Fruit fly (Drosophila melanogaster) whole organism: ENCODE results near the gene NitFhit.

Experiments used
- CG8478 ChIP-seq: fragments of >200 bp; optimal IDR thresholded peaks from 2 replicates; lab custom pipeline; 2018; ENCODE audit warnings: inconsistent platforms
- Dll ChIP-seq: fragments of >200 bp; optimal IDR thresholded peaks from 2 replicates; lab custom pipeline; 2017
- EcR ChIP-seq, 2 experiments: fragments of >200 bp; optimal IDR thresholded peaks; 2 replicates each; lab custom pipeline; 2017; ENCODE audit warnings: missing biosample characterization in 2 of 2, missing genetic modification characterization in 2 of 2, missing genetic modification reagents in 2 of 2
- pan ChIP-seq: fragments of >200 bp; optimal IDR thresholded peaks from 2 replicates; lab custom pipeline; 2017
- psq ChIP-seq: fragments of >200 bp; optimal IDR thresholded peaks from 2 replicates; lab custom pipeline; 2017
- usp ChIP-seq: fragments of >200 bp; optimal IDR thresholded peaks from 2 replicates; lab custom pipeline; 2017; ENCODE audit warnings: missing biosample characterization, missing genetic modification characterization, mixed read lengths

The NitFhit gene

dm6 chr3L:177938-178337 is 25.6 kb upstream of the NitFhit start:
- TF ChIP-seq psq (lab: Kevin White, UChicago) = no peak

dm6 chr3L:178445-178844 is 25.1 kb upstream of the NitFhit start:
- TF ChIP-seq usp (GFP tag; lab: Kevin White, UChicago) = no peak
- no peak for TF ChIP-seq Dll (lab: Kevin White, UChicago)
- no peak for TF ChIP-seq psq (lab: Kevin White, UChicago)
- no peak for TF ChIP-seq EcR (GFP tag; optimal IDR thresholded peaks at IDR 0.05; lab: Kevin White, UChicago)
- no peak for TF ChIP-seq CG8478 (lab: Kevin White, UChicago)
- TF ChIP-seq pan (lab: Kevin White, UChicago) = no peak

DNA sequence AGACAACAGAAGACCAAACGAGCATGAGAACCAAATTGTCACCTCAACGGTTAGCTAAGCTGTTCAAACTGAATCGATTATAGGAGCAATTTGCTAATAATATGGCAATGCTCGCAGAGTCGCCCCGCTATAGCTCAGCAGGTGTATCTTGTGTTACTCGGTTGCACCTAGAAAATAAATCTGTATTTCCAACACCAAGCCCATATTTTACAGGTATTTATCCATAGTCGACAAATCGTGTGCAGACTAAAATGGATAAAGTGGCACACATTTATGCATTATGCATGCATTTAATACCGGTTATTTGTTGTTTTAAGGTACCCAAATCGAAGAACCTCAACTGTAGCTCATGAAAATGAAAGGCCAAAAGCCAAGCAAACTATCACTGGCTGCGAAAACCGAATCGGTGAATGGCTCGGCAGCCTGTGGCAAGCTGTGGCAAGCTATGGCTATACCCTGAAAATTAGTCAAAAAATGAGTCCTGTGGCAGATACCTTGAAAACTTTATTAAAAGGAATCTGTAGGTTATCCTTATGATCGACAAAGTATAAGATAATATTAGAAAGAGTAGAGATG is 24.5 kb upstream of the NitFhit start, which contains the start of gene Vdup1:
Gene Vdup1, minus strand, starts transcription at position 51 of the 576 bp plus-strand sequence.
- TF ChIP-seq CG8478 (lab: Kevin White, UChicago) (no peak), psq (lab: Kevin White, UChicago) (no peak), pan (lab: Kevin White, UChicago) (no peak), EcR (GFP tag; optimal IDR thresholded peaks at IDR 0.05; lab: Kevin White, UChicago) (no peak), usp (GFP tag; lab: Kevin White, UChicago) (no peak), Dll (lab: Kevin White, UChicago) (no peak)

- TF ChIP-seq psq (lab: Kevin White, UChicago) (no peak), usp (GFP tag; lab: Kevin White, UChicago) (no peak), EcR (GFP tag; optimal IDR thresholded peaks at IDR 0.05; lab: Kevin White, UChicago) (no peak), Dll (lab: Kevin White, UChicago) (no peak), pan (lab: Kevin White, UChicago) (no peak), CG8478 (lab: Kevin White, UChicago) (no peak)
These were observed 23.9 kb upstream of the NitFhit start, which contains the start of gene CG13875 for dm6 chr3L:179490-180261. CG13875 (plus strand) TSS chr3L:179923.

dm6 chr3L:180262-180543 is 23.3 kb upstream of the NitFhit start:
- TF ChIP-seq Dll (lab: Kevin White, UChicago) (no peak), usp (GFP tag; lab: Kevin White, UChicago) (no peak), CG8478 (lab: Kevin White, UChicago) (no peak), EcR (GFP tag; optimal IDR thresholded peaks at IDR 0.05; lab: Kevin White, UChicago) (no peak), pan (lab: Kevin White, UChicago) (no peak), psq (lab: Kevin White, UChicago) (no peak)

DNA sequence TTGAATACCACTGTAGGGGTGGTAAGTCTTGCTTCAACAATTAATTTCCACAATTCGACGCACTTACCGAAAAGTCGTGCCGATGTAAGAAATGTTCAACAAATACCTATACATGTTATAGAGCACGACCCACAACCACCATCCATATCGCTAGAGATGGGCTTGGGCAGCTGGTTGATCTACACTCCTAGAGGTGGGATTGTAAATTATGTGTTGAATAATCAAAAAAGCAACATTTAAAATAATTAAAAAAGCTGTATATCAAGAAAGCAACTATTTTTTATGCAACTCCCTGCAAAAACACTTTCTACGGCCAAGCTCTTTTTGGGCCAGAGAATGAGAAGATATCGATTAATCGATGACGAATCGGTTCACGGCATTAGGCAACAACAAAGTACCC is 19.3 kb upstream of the NitFhit start, which contains the start of the genes CG34140, Mkp and Mtch:
Gene CG34140, minus strand, starts transcription at position 174 of the 400 bp plus-strand sequence.
Gene Mkp, minus strand, starts transcription at position 290 of the 400 bp plus-strand sequence.
Gene Mtch, plus strand, starts transcription at position 376 of the 400 bp plus-strand sequence.
- TF ChIP-seq pan (lab: Kevin White, UChicago) (no peak), psq (lab: Kevin White, UChicago) (no peak), Dll (lab: Kevin White, UChicago) (no peak), CG8478 (lab: Kevin White, UChicago) (no peak), usp (GFP tag; lab: Kevin White, UChicago) (no peak), EcR (GFP tag; optimal IDR thresholded peaks at IDR 0.05; lab: Kevin White, UChicago) (no peak)

DNA sequence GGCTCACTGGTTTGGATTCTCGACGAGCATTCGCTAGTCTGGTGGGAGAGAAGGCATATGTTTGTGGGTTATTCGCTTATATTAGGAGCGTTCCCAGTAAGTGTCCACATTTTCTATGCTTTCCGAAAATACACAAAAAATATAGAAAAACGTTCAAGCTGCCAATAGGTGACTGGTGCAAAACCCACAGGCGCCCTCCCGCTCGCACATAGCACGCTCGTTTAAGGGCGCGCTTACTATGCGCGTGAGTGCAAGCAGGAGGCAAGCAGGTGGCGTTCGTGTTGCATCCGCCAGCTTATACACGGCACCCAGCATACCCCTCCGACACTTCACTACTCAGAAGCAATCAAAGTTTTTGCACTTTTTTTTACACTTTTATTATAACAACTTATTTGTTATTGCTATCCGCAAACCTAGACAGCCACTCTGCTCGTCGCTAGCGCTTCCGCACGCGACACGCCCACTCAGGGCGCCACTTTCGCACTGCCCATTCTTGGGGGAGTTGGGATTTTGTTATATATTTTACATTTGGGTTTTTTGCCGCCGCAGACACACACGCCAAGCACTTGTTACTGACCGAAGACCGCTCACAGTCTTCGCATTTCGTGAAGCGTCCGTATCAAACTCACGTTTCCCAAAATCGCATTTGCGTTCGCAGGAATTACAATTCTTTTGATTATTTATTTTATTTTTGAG is 4.3 kb upstream of the NitFhit start:
- TF ChIP-seq psq (lab: Kevin White, UChicago) = no peak
- TF ChIP-seq CG8478 (lab: Kevin White, UChicago) = peak; percentile 51

DNA sequence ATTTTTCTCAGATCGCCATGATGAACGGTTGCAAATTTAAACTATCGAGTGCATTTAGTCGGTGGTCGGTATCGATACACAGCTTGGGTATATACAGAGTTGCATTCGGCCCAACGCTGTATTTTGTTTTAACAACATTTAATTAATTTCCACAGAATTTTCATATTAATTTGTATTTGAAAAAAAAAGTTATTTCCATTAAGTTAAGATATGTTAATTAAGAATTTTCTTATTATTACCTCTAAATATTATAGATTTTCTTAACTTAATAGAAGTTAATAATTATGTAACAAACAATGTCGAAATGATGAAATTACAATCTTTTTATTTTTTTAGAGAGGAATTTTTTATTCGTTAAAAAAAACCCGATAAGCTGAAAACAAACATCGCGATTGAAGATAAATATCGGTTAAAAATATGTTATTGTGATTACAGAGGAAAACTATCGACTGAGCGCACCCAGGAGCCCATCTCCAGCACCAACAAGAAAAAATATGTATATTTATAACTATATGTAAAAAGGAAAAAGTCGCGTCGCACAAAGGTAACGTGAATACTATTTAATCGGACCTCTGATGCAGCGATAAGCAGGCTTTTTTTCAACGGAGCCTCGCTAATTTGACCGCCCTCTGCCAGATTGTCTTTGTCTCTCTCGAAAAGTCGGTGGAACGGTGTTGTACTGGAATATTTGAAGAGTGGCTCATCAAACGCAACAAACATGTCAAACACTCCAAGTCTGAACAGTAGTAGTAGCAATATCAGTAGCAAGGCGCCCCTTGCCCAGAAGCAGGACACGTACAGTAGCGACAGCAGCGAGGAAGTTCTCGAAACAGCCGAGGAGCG is 3.6 kb upstream of the NitFhit start, which contains the start of the genes rno and mri:
Gene rno, minus strand, starts transcription at position 9 of the 843 bp plus-strand sequence.
Gene mri, plus strand, starts transcription at position 421 of the 843 bp plus-strand sequence.
- no peak for TF ChIP-seq psq (lab: Kevin White, UChicago)
- TF ChIP-seq usp (GFP tag; lab: Kevin White, UChicago) = no peak

dm6 chr3L:205723-206284 is 2.3 kb downstream of the NitFhit start, which contains the start of the genes Gk1 and CG13876:
Gk1 (minus strand) TSS chr3L:205844.
CG13876 (plus strand) TSS chr3L:206134.
- no peak for TF ChIP-seq Dll (lab: Kevin White, UChicago)
- no peak for TF ChIP-seq CG8478 (lab: Kevin White, UChicago)
- TF ChIP-seq EcR (GFP tag; optimal IDR thresholded peaks at IDR 0.05; lab: Kevin White, UChicago) = no peak
- TF ChIP-seq psq (lab: Kevin White, UChicago) = no peak
- no peak for TF ChIP-seq usp (GFP tag; lab: Kevin White, UChicago)
- no peak for TF ChIP-seq pan (lab: Kevin White, UChicago)

dm6 chr3L:211200-211599 is 7.7 kb downstream of the NitFhit start, which contains the start of gene Prp4k:
Prp4k (minus strand) TSS chr3L:211457.
- TF ChIP-seq pan (lab: Kevin White, UChicago) (no peak), usp (GFP tag; lab: Kevin White, UChicago) (no peak), CG8478 (lab: Kevin White, UChicago) (no peak), psq (lab: Kevin White, UChicago) (no peak), EcR (GFP tag; optimal IDR thresholded peaks at IDR 0.05; lab: Kevin White, UChicago) (no peak), Dll (lab: Kevin White, UChicago) (no peak)
